Fruit fly (Drosophila melanogaster) whole organism, pupa: Measurements from ENCODE around the gene CCT2.

Experiments
- CG12605 ChIP-seq: fragments of 200-800 bp; sonication (Bioruptor generic); IDR thresholded peaks from 2 replicates; pipeline ENCODE4 v1.3.6; 2022; ENCODE audit warnings: missing biosample characterization, missing genetic modification characterization
- CG17806 ChIP-seq: fragments of 200-800 bp; sonication (Bioruptor generic); optimal IDR thresholded peaks from 2 replicates; lab custom pipeline; 2018; ENCODE audit warnings: missing biosample characterization, mild to moderate bottlenecking, missing genetic modification characterization, moderate library complexity
- CG34367 ChIP-seq: fragments of 200-800 bp; sonication (Bioruptor generic); optimal IDR thresholded peaks from 2 replicates; lab custom pipeline; 2018; ENCODE audit warnings: missing biosample characterization, mild to moderate bottlenecking, missing genetic modification characterization
- Pif1B ChIP-seq: fragments of 200-800 bp; sonication (Bioruptor generic); optimal IDR thresholded peaks from 3 replicates; lab custom pipeline; 2016; ENCODE audit warnings: missing biosample characterization, missing genetic modification characterization
- Snoo ChIP-seq: fragments of 200-800 bp; sonication (Bioruptor generic); optimal IDR thresholded peaks from 3 replicates; lab custom pipeline; 2017; ENCODE audit warnings: missing biosample characterization, mild to moderate bottlenecking, missing genetic modification characterization, inconsistent platforms
- rn ChIP-seq: fragments of 200-800 bp; sonication (Bioruptor generic); IDR thresholded peaks from 2 replicates; pipeline ENCODE4 v1.3.6; 2022; ENCODE audit warnings: missing biosample characterization, missing genetic modification characterization

DNA sequence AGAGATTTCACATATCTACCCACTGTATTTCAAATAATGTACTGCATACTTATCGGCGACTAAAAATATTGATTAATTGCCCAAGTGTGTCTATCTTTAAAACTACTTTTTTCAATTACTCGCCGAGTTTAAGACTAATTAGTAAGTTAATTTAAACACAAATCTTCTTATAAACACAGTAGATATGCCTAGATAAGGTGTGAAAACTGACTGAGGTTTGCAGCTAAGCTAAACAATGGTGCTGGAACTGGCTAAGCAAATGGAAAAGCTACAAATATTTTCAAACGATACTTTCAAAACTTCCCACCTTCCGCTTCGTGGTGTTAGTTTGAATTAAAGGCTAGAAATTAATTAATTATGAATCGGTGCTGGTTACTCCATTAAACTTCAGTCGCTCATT lies 48.5 kb upstream of the CCT2 start:
- TF ChIP-seq rn, result no peak
- TF ChIP-seq CG34367 (tag; lab: Kevin White, UChicago), result no peak
- no peak for TF ChIP-seq CG17806
- TF ChIP-seq Snoo (tag; lab: Kevin White, UChicago), result no peak
- no peak for TF ChIP-seq Pif1B
- no peak for TF ChIP-seq CG12605 (GFP tag; lab: Robert Waterston, UW)
